Worm (Caenorhabditis elegans): ENCODE measurements around the gene ccar-1.

ce11 chrIV:14033752-14034570 is 37.4 kb upstream of the ccar-1 start:
- peak; percentile 86 for TF ChIP-seq nhr-237 (tag; optimal IDR thresholded peaks at IDR 0.05)
- peak; percentile 93 for TF ChIP-seq ham-2 (GFP tag; optimal IDR thresholded peaks at IDR 0.05)
- TF ChIP-seq elt-3 (tag; optimal IDR thresholded peaks at IDR 0.05): peak; percentile 55
- peak; percentile 62 for TF ChIP-seq unc-62 (GFP tag; optimal IDR thresholded peaks at IDR 0.05)
- peak; percentile 81 for TF ChIP-seq ces-1 (GFP tag; optimal IDR thresholded peaks at IDR 0.05)
- TF ChIP-seq zip-8 (tag; optimal IDR thresholded peaks at IDR 0.05): no peak
- TF ChIP-seq blmp-1 (tag; optimal IDR thresholded peaks at IDR 0.05): peak; percentile 78
- peak; percentile 84 for TF ChIP-seq mep-1 (tag; optimal IDR thresholded peaks at IDR 0.05)
- no peak for TF ChIP-seq snpc-4 (tag; optimal IDR thresholded peaks at IDR 0.05)

Data from whole organism, mixed stage, embryonic.